Worm (Caenorhabditis elegans) whole organism, young adult: ENCODE measurements around the gene srh-147.
"Not testable (repeated sequence)": the region's sequence is repeated elsewhere in the genome, so short reads cannot be mapped to it uniquely, and the experiment has no call there.

Experiments used
- D2030.7 ChIP-seq: fragments of 200-800 bp; sonication (Bioruptor generic); IDR thresholded peaks from 2 replicates; pipeline ENCODE4 v1.3.6; 2022; ENCODE audit warnings: missing genetic modification reagents, missing genetic modification characterization, missing compliant biosample characterization
- F37B4.10 ChIP-seq: fragments of 200-800 bp; sonication (Bioruptor generic); IDR thresholded peaks from 2 replicates; pipeline ENCODE4 v1.3.6; 2022; ENCODE audit warnings: missing genetic modification characterization, missing compliant biosample characterization
- F55B11.4 ChIP-seq: sonication (generic microtip); optimal IDR thresholded peaks from 2 replicates; lab custom pipeline; 2016; ENCODE audit warnings: missing compliant biosample characterization, missing genetic modification characterization, borderline replicate concordance; ENCODE audit not compliant: insufficient read depth
- K12H6.12 ChIP-seq: fragments of 200-800 bp; sonication (Bioruptor generic); optimal IDR thresholded peaks from 2 replicates; lab custom pipeline; 2018; ENCODE audit warnings: mild to moderate bottlenecking, missing genetic modification characterization, missing compliant biosample characterization
- ama-1 ChIP-seq, 3 experiments: fragments of 150-350 bp in 1 of 3; sonication (generic microtip) in 2 of 3; optimal IDR thresholded peaks; 2 replicates each; lab custom pipeline; 2014 to 2018; ENCODE audit warnings: missing biosample characterization in 2 of 3, missing genetic modification characterization in 2 of 3, missing genetic modification reagents in 2 of 3
- ccch-3 ChIP-seq: fragments of 200-800 bp; sonication (Bioruptor generic); optimal IDR thresholded peaks from 2 replicates; lab custom pipeline; 2018; ENCODE audit warnings: mild to moderate bottlenecking, missing genetic modification characterization, missing compliant biosample characterization
- cebp-2 ChIP-seq: fragments of 200-800 bp; sonication (Bioruptor generic); IDR thresholded peaks from 2 replicates; pipeline ENCODE4 v1.3.6; 2022; ENCODE audit warnings: missing genetic modification characterization, missing compliant biosample characterization
- efl-1 ChIP-seq: fragments of 150-350 bp; optimal IDR thresholded peaks from 2 replicates; lab custom pipeline; 2014; ENCODE audit warnings: missing biosample characterization, missing genetic modification reagents, missing genetic modification characterization
- lsy-27 ChIP-seq: sonication (generic microtip); optimal IDR thresholded peaks from 2 replicates; lab custom pipeline; 2017; ENCODE audit warnings: missing genetic modification characterization, mild to moderate bottlenecking, missing compliant biosample characterization, antibody characterized with exemption, missing genotype, borderline replicate concordance; ENCODE audit not compliant: insufficient read depth
- madf-8 ChIP-seq: fragments of 200-800 bp; sonication (Bioruptor generic); conservative IDR thresholded peaks from 2 replicates; pipeline ENCODE4 v1.3.6; 2022; ENCODE audit warnings: missing genetic modification reagents, missing genetic modification characterization, missing compliant biosample characterization
- sea-2 ChIP-seq: fragments of 200-800 bp; sonication (Bioruptor generic); IDR thresholded peaks from 2 replicates; pipeline ENCODE4 v1.3.6; 2022; ENCODE audit warnings: missing genetic modification characterization, missing compliant biosample characterization
- sptf-2 ChIP-seq: fragments of 200-800 bp; sonication (Bioruptor generic); optimal IDR thresholded peaks from 2 replicates; lab custom pipeline; 2018; ENCODE audit warnings: mild to moderate bottlenecking, missing genetic modification characterization, missing compliant biosample characterization
- unc-62 ChIP-seq: fragments of 150-350 bp; optimal IDR thresholded peaks from 2 replicates; lab custom pipeline; 2014; ENCODE audit warnings: missing biosample characterization, missing genetic modification reagents, missing genetic modification characterization

ce11 chrV:15807420-15807819, 42.7 kb downstream of the srh-147 start, which contains the start of gene srsx-38:
- not testable (repeated sequence) for TF ChIP-seq F37B4.10; K12H6.12 (tag; lab: Kevin White, UChicago); ama-1 (optimal IDR thresholded peaks at IDR 0.05; lab: Kevin White, UChicago); ama-1 (GFP tag; optimal IDR thresholded peaks at IDR 0.05; lab: Kevin White, UChicago); D2030.7; cebp-2 (GFP tag; lab: Robert Waterston, UW); F55B11.4 (tag; lab: Kevin White, UChicago); sptf-2 (GFP tag; lab: Kevin White, UChicago); sea-2; lsy-27 (tag; lab: Kevin White, UChicago); madf-8 (GFP tag; lab: Robert Waterston, UW); ccch-3; efl-1 (GFP tag; lab: Kevin White, UChicago); unc-62 (GFP tag; lab: Kevin White, UChicago)
